Fruit fly (Drosophila melanogaster): ENCODE measurements around the gene CG34112.

The CG34112 gene

dm6 chr3R:4381079-4381919 is 12.8 kb downstream of the CG34112 start, which contains the start of gene Cont (continued):
- no peak for TF ChIP-seq Ssrp (tag; optimal IDR thresholded peaks at IDR 0.05)
- no peak for TF ChIP-seq CG10959 (GFP tag; IDR thresholded peaks at IDR 0.05)
- TF ChIP-seq trem (tag; optimal IDR thresholded peaks at IDR 0.05), result peak; percentile 60
- peak; percentile 68 for TF ChIP-seq CG1603 (tag; optimal IDR thresholded peaks at IDR 0.05)
- TF ChIP-seq Chrac-16 (GFP tag; optimal IDR thresholded peaks at IDR 0.05), result no peak
- no peak for TF ChIP-seq CG2202 (tag; optimal IDR thresholded peaks at IDR 0.05)
- TF ChIP-seq CG17568 (GFP tag; optimal IDR thresholded peaks at IDR 0.05), result no peak
- TF ChIP-seq CG15514 (GFP tag; optimal IDR thresholded peaks at IDR 0.05), result peak; percentile 68
- TF ChIP-seq CG7786 (GFP tag; optimal IDR thresholded peaks at IDR 0.05), result no peak
- TF ChIP-seq CG12659 (GFP tag; optimal IDR thresholded peaks at IDR 0.05), result peak; percentile 48
- no peak for TF ChIP-seq al (GFP tag; IDR thresholded peaks at IDR 0.05)
- no peak for TF ChIP-seq CG1233 (GFP tag; optimal IDR thresholded peaks at IDR 0.05)
- TF ChIP-seq CG7271 (tag; optimal IDR thresholded peaks at IDR 0.05), result no peak
- no peak for TF ChIP-seq slbo (GFP tag; IDR thresholded peaks at IDR 0.05)
- peak; percentile 90; the same call in 2 of the 4 replicates for TF ChIP-seq chinmo (GFP tag; IDR thresholded peaks at IDR 0.05; ENCODE audit: partially characterized antibody)
- TF ChIP-seq nerfin-1 (tag; optimal IDR thresholded peaks at IDR 0.05), result no peak
- no peak for TF ChIP-seq ftz-f1 (GFP tag; optimal IDR thresholded peaks at IDR 0.05)
- no peak for TF ChIP-seq tll (GFP tag; optimal IDR thresholded peaks at IDR 0.05)
- TF ChIP-seq HLH4C (GFP tag; IDR thresholded peaks at IDR 0.05; ENCODE audit: partially characterized antibody), result peak; percentile 93
- peak; percentile 1 for TF ChIP-seq Fer1 (GFP tag; optimal IDR thresholded peaks at IDR 0.05)
- peak; percentile 30 for TF ChIP-seq nmo (GFP tag; optimal IDR thresholded peaks at IDR 0.05)
- TF ChIP-seq CG17385 (GFP tag; optimal IDR thresholded peaks at IDR 0.05), result no peak
- TF ChIP-seq CG14050 (GFP tag; IDR thresholded peaks at IDR 0.05), result no peak
- TF ChIP-seq gsb-n (tag; optimal IDR thresholded peaks at IDR 0.05), result peak; percentile 29
- TF ChIP-seq chif (GFP tag; optimal IDR thresholded peaks at IDR 0.05), result no peak
- peak; percentile 72 for TF ChIP-seq MESR4 (GFP tag; optimal IDR thresholded peaks at IDR 0.05)
- TF ChIP-seq CG7987 (GFP tag; optimal IDR thresholded peaks at IDR 0.05), result no peak
- TF ChIP-seq E2f2 (GFP tag; IDR thresholded peaks at IDR 0.05), result peak; percentile 98
- TF ChIP-seq Lhr (GFP tag; optimal IDR thresholded peaks at IDR 0.05), result peak; percentile 39
- TF ChIP-seq hb (GFP tag; IDR thresholded peaks at IDR 0.05; ENCODE audit: partially characterized antibody), result peak; percentile 94
- TF ChIP-seq klu (GFP tag; IDR thresholded peaks at IDR 0.05), result no peak
- peak; percentile 38 for TF ChIP-seq Ets97D (GFP tag; optimal IDR thresholded peaks at IDR 0.05)
- TF ChIP-seq sens-2 (GFP tag; IDR thresholded peaks at IDR 0.05), result no peak
- no peak for TF ChIP-seq az2 (GFP tag; optimal IDR thresholded peaks at IDR 0.05)
- 0 out of 3 replicates have a peak, but pooled peaks have one; percentile 67 for TF ChIP-seq CG2199 (GFP tag; IDR thresholded peaks at IDR 0.05)
- no peak for TF ChIP-seq cas (GFP tag; IDR thresholded peaks at IDR 0.05)
- peak; percentile 46 for TF ChIP-seq CG14710 (tag; optimal IDR thresholded peaks at IDR 0.05)
- peak; percentile 22 for TF ChIP-seq B-H2 (GFP tag; optimal IDR thresholded peaks at IDR 0.05)
- TF ChIP-seq CG18476 (GFP tag; optimal IDR thresholded peaks at IDR 0.05), result peak; percentile 9
- no peak for TF ChIP-seq esg (GFP tag; conservative IDR thresholded peaks at IDR 0.05)
- TF ChIP-seq CG12219 (GFP tag; optimal IDR thresholded peaks at IDR 0.05), result no peak
- TF ChIP-seq fd96Cb (tag; optimal IDR thresholded peaks at IDR 0.05), result no peak
- 0 out of 2 replicates have a peak, but pooled peaks have one; percentile 8 for TF ChIP-seq CG4730 (GFP tag; IDR thresholded peaks at IDR 0.05)
- no peak for TF ChIP-seq Sry-β (GFP tag; optimal IDR thresholded peaks at IDR 0.05)
- peak; percentile 26 for TF ChIP-seq CG17186 (GFP tag; optimal IDR thresholded peaks at IDR 0.05)
- no peak for TF ChIP-seq CG13775 (GFP tag; optimal IDR thresholded peaks at IDR 0.05)
- peak; percentile 94 for TF ChIP-seq hbn (GFP tag; IDR thresholded peaks at IDR 0.05; ENCODE audit: partially characterized antibody)
- peak; percentile 58 for TF ChIP-seq CG10267 (tag; optimal IDR thresholded peaks at IDR 0.05)
